Worm (Caenorhabditis elegans) whole organism, young adult: Measurements from ENCODE around the gene K01A12.4.
A peak's percentile ranks its signal among the peaks of the same experiment; 100 is the strongest.

Source experiments
- D2030.7 ChIP-seq: fragments of 200-800 bp; sonication (Bioruptor generic); IDR thresholded peaks from 2 replicates; pipeline ENCODE4 v1.3.6; 2022; ENCODE audit warnings: missing genetic modification reagents, missing genetic modification characterization, missing compliant biosample characterization
- F23B12.7 ChIP-seq: sonication (generic microtip); optimal IDR thresholded peaks from 2 replicates; lab custom pipeline; 2017; ENCODE audit warnings: missing genetic modification characterization, mild to moderate bottlenecking, missing compliant biosample characterization, antibody characterized with exemption, moderate library complexity; ENCODE audit not compliant: insufficient read depth
- F37B4.10 ChIP-seq: fragments of 200-800 bp; sonication (Bioruptor generic); IDR thresholded peaks from 2 replicates; pipeline ENCODE4 v1.3.6; 2022; ENCODE audit warnings: missing genetic modification characterization, missing compliant biosample characterization
- F49E8.2 ChIP-seq: sonication (generic microtip); optimal IDR thresholded peaks from 3 replicates; lab custom pipeline; 2017; ENCODE audit warnings: missing genetic modification characterization, mild to moderate bottlenecking, missing compliant biosample characterization, antibody characterized with exemption, moderate library complexity; ENCODE audit not compliant: insufficient read depth
- F52B5.7 ChIP-seq: sonication (generic microtip); optimal IDR thresholded peaks from 2 replicates; lab custom pipeline; 2016; ENCODE audit warnings: mild to moderate bottlenecking, missing genetic modification characterization, missing compliant biosample characterization
- F57A8.1 ChIP-seq: fragments of 200-800 bp; sonication (Bioruptor generic); optimal IDR thresholded peaks from 2 replicates; lab custom pipeline; 2018; ENCODE audit warnings: mild to moderate bottlenecking, missing genetic modification characterization, moderate library complexity, missing compliant biosample characterization
- K11D2.4 ChIP-seq: fragments of 200-800 bp; sonication (Bioruptor generic); IDR thresholded peaks from 2 replicates; pipeline ENCODE4 v1.3.6; 2022; ENCODE audit warnings: missing genetic modification reagents, missing genetic modification characterization, missing compliant biosample characterization
- T26A5.8 ChIP-seq: sonication (generic microtip); optimal IDR thresholded peaks from 2 replicates; lab custom pipeline; 2016; ENCODE audit warnings: missing genetic modification characterization, missing compliant biosample characterization
- Y53F4B.3 ChIP-seq: fragments of 200-800 bp; sonication (Bioruptor generic); IDR thresholded peaks from 2 replicates; pipeline ENCODE4 v1.3.6; 2022; ENCODE audit warnings: missing genetic modification reagents, missing genetic modification characterization, missing compliant biosample characterization
- Y53G8AR.9 ChIP-seq: fragments of 200-800 bp; sonication (Bioruptor generic); conservative IDR thresholded peaks from 2 replicates; pipeline ENCODE4 v1.3.6; 2022; ENCODE audit warnings: missing genetic modification reagents, missing genetic modification characterization, missing compliant biosample characterization
- Y56A3A.18 ChIP-seq: fragments of 200-800 bp; sonication (Bioruptor generic); IDR thresholded peaks from 2 replicates; pipeline ENCODE4 v1.3.6; 2022; ENCODE audit warnings: missing genetic modification reagents, missing genetic modification characterization, missing compliant biosample characterization
- Y67H2A.10 ChIP-seq: fragments of 200-800 bp; sonication (Bioruptor generic); conservative IDR thresholded peaks from 2 replicates; pipeline ENCODE4 v1.3.6; 2022; ENCODE audit warnings: missing genetic modification reagents, missing genetic modification characterization, missing compliant biosample characterization
- Y95B8A.8 ChIP-seq: fragments of 200-800 bp; sonication (Bioruptor generic); IDR thresholded peaks from 2 replicates; pipeline ENCODE4 v1.3.6; 2022; ENCODE audit warnings: missing genetic modification reagents, missing genetic modification characterization, missing compliant biosample characterization
- akir-1 ChIP-seq: fragments of 200-800 bp; sonication (Bioruptor generic); optimal IDR thresholded peaks from 2 replicates; lab custom pipeline; 2018; ENCODE audit warnings: mild to moderate bottlenecking, missing genetic modification characterization, moderate library complexity, missing compliant biosample characterization
- ama-1 ChIP-seq, 3 experiments: fragments of 150-350 bp in 1 of 3; sonication (generic microtip) in 2 of 3; optimal IDR thresholded peaks; 2 replicates each; lab custom pipeline; 2014 to 2018; ENCODE audit warnings: missing biosample characterization in 2 of 3, missing genetic modification characterization in 2 of 3, missing genetic modification reagents in 2 of 3
- aptf-3 ChIP-seq: fragments of 200-800 bp; sonication (Bioruptor generic); IDR thresholded peaks from 2 replicates; pipeline ENCODE4 v1.3.6; 2022; ENCODE audit warnings: missing genetic modification characterization, missing compliant biosample characterization
- athp-1 ChIP-seq: sonication (generic microtip); optimal IDR thresholded peaks from 2 replicates; lab custom pipeline; 2017; ENCODE audit warnings: mild to moderate bottlenecking, missing genetic modification characterization, missing compliant biosample characterization
- bed-1 ChIP-seq: fragments of 200-800 bp; sonication (Bioruptor generic); IDR thresholded peaks from 2 replicates; pipeline ENCODE4 v1.3.6; 2022; ENCODE audit warnings: missing genetic modification reagents, missing genetic modification characterization, missing compliant biosample characterization
- ccch-3 ChIP-seq: fragments of 200-800 bp; sonication (Bioruptor generic); optimal IDR thresholded peaks from 2 replicates; lab custom pipeline; 2018; ENCODE audit warnings: mild to moderate bottlenecking, missing genetic modification characterization, missing compliant biosample characterization
- cebp-1 ChIP-seq, 2 experiments: fragments of 200-800 bp in 1 of 2; sonication (Bioruptor generic) in 1 of 2; sonication (generic microtip) in 1 of 2; IDR thresholded peaks in 1 of 2; optimal IDR thresholded peaks in 1 of 2; 2 replicates each; pipeline versions ENCODE4 v1.3.6 to Lab custom; 2017 to 2022; ENCODE audit warnings: missing compliant biosample characterization in 2 of 2, missing genetic modification characterization in 2 of 2, mild to moderate bottlenecking in 1 of 2, missing genetic modification reagents in 1 of 2, moderate library complexity in 1 of 2
- ceh-79 ChIP-seq: sonication (generic microtip); optimal IDR thresholded peaks from 2 replicates; lab custom pipeline; 2017; ENCODE audit warnings: mild to moderate bottlenecking, missing genetic modification characterization, missing compliant biosample characterization
- ceh-91 ChIP-seq: fragments of 200-800 bp; sonication (Bioruptor generic); IDR thresholded peaks from 2 replicates; pipeline ENCODE4 v1.3.6; 2022; ENCODE audit warnings: missing genetic modification reagents, missing genetic modification characterization, missing compliant biosample characterization
- die-1 ChIP-seq: sonication (generic microtip); optimal IDR thresholded peaks from 2 replicates; lab custom pipeline; 2016; ENCODE audit warnings: missing genotype, mild to moderate bottlenecking, missing genetic modification characterization, missing compliant biosample characterization
- dpl-1 ChIP-seq: fragments of 150-350 bp; optimal IDR thresholded peaks from 2 replicates; lab custom pipeline; 2014; ENCODE audit warnings: missing biosample characterization, missing genetic modification reagents, missing genetic modification characterization
- egl-18 ChIP-seq: fragments of 200-800 bp; sonication (Bioruptor generic); IDR thresholded peaks from 2 replicates; pipeline ENCODE4 v1.3.6; 2022; ENCODE audit warnings: missing genetic modification reagents, missing genetic modification characterization, missing compliant biosample characterization
- egrh-3 ChIP-seq: fragments of 200-800 bp; sonication (Bioruptor generic); IDR thresholded peaks from 2 replicates; pipeline ENCODE4 v1.3.6; 2022; ENCODE audit warnings: missing genetic modification reagents, missing genetic modification characterization, missing compliant biosample characterization
- fkh-3 ChIP-seq: sonication (generic microtip); optimal IDR thresholded peaks from 2 replicates; lab custom pipeline; 2016; ENCODE audit warnings: mild to moderate bottlenecking, missing genetic modification characterization, missing compliant biosample characterization
- hmg-20 ChIP-seq: fragments of 200-800 bp; sonication (Bioruptor generic); IDR thresholded peaks from 2 replicates; pipeline ENCODE4 v1.3.6; 2022; ENCODE audit warnings: missing genetic modification reagents, missing genetic modification characterization, missing compliant biosample characterization
- hrde-1 ChIP-seq: sonication (generic microtip); optimal IDR thresholded peaks from 2 replicates; lab custom pipeline; 2016; ENCODE audit warnings: missing genetic modification characterization, mild to moderate bottlenecking, missing compliant biosample characterization, moderate library complexity, missing genotype, missing genetic modification reagents, borderline replicate concordance
- lin-26 ChIP-seq: fragments of 200-800 bp; sonication (Bioruptor generic); IDR thresholded peaks from 2 replicates; pipeline ENCODE4 v1.3.6; 2022; ENCODE audit warnings: missing genetic modification reagents, missing genetic modification characterization, missing compliant biosample characterization
- lin-35 ChIP-seq, 3 experiments: fragments of 150-350 bp in 2 of 3; sonication (generic microtip) in 1 of 3; optimal IDR thresholded peaks; 2 replicates each; lab custom pipeline; 2014 to 2018; ENCODE audit warnings: missing biosample characterization in 3 of 3, missing genetic modification characterization in 3 of 3, missing genetic modification reagents in 3 of 3
- lsy-27 ChIP-seq: sonication (generic microtip); optimal IDR thresholded peaks from 2 replicates; lab custom pipeline; 2017; ENCODE audit warnings: missing genetic modification characterization, mild to moderate bottlenecking, missing compliant biosample characterization, antibody characterized with exemption, missing genotype, borderline replicate concordance; ENCODE audit not compliant: insufficient read depth
- madf-10 ChIP-seq: sonication (generic microtip); optimal IDR thresholded peaks from 2 replicates; lab custom pipeline; 2016; ENCODE audit warnings: mild to moderate bottlenecking, missing genetic modification characterization, missing compliant biosample characterization
- mcd-1 ChIP-seq: fragments of 200-800 bp; sonication (Bioruptor generic); IDR thresholded peaks from 2 replicates; pipeline ENCODE4 v1.3.6; 2022; ENCODE audit warnings: missing genetic modification reagents, missing genetic modification characterization, missing compliant biosample characterization
- mes-4 ChIP-seq: sonication (generic microtip); optimal IDR thresholded peaks from 2 replicates; lab custom pipeline; 2016; ENCODE audit warnings: missing genotype, missing genetic modification characterization, missing compliant biosample characterization
- nfyb-1 ChIP-seq: fragments of 200-800 bp; sonication (Bioruptor generic); IDR thresholded peaks from 2 replicates; pipeline ENCODE4 v1.3.6; 2022; ENCODE audit warnings: missing genetic modification reagents, missing genetic modification characterization, missing compliant biosample characterization
- nhr-120 ChIP-seq: fragments of 200-800 bp; sonication (Bioruptor generic); IDR thresholded peaks from 2 replicates; pipeline ENCODE4 v1.3.6; 2022; ENCODE audit warnings: missing genetic modification characterization, missing compliant biosample characterization
- nhr-179 ChIP-seq: sonication (generic microtip); optimal IDR thresholded peaks from 2 replicates; lab custom pipeline; 2016; ENCODE audit warnings: mild to moderate bottlenecking, missing genetic modification characterization, missing compliant biosample characterization
- pbrm-1 ChIP-seq: fragments of 200-800 bp; sonication (Bioruptor generic); IDR thresholded peaks from 2 replicates; pipeline ENCODE4 v1.3.6; 2022; ENCODE audit warnings: missing genetic modification reagents, missing genetic modification characterization, missing compliant biosample characterization
- sea-2 ChIP-seq: fragments of 200-800 bp; sonication (Bioruptor generic); IDR thresholded peaks from 2 replicates; pipeline ENCODE4 v1.3.6; 2022; ENCODE audit warnings: missing genetic modification characterization, missing compliant biosample characterization
- sptf-2 ChIP-seq: fragments of 200-800 bp; sonication (Bioruptor generic); optimal IDR thresholded peaks from 2 replicates; lab custom pipeline; 2018; ENCODE audit warnings: mild to moderate bottlenecking, missing genetic modification characterization, missing compliant biosample characterization
- tbp1 ChIP-seq: fragments of 200-800 bp; sonication (Bioruptor generic); optimal IDR thresholded peaks from 2 replicates; lab custom pipeline; 2018; ENCODE audit warnings: mild to moderate bottlenecking, missing genetic modification characterization, missing compliant biosample characterization
- tlf-1 ChIP-seq: fragments of 200-800 bp; sonication (Bioruptor generic); optimal IDR thresholded peaks from 2 replicates; lab custom pipeline; 2018; ENCODE audit warnings: mild to moderate bottlenecking, missing genetic modification characterization, missing compliant biosample characterization
- unc-130 ChIP-seq: sonication (generic microtip); optimal IDR thresholded peaks from 2 replicates; lab custom pipeline; 2016; ENCODE audit warnings: missing genetic modification reagents, missing genetic modification characterization, missing compliant biosample characterization
- ztf-22 ChIP-seq: fragments of 200-800 bp; sonication (Bioruptor generic); optimal IDR thresholded peaks from 2 replicates; lab custom pipeline; 2018; ENCODE audit warnings: mild to moderate bottlenecking, missing genetic modification characterization, moderate library complexity, missing compliant biosample characterization

The K01A12.4 gene

ce11 chrX:8625090-8625489 is 14.4 kb downstream of the K01A12.4 start, which contains the start of gene K01A12.3:
Gene K01A12.3 (minus strand): TSS chrX:8625190.
- no peak for TF ChIP-seq Y95B8A.8 (GFP tag; lab: Robert Waterston, UW)
- TF ChIP-seq sea-2 = no peak
- no peak for TF ChIP-seq tbp1 (GFP tag; lab: Kevin White, UChicago)
- TF ChIP-seq unc-130 (GFP tag; lab: Kevin White, UChicago) = no peak
- TF ChIP-seq Y56A3A.18 (GFP tag; lab: Robert Waterston, UW) = no peak
- TF ChIP-seq Y67H2A.10 (GFP tag; lab: Robert Waterston, UW) = no peak
- TF ChIP-seq madf-10 = no peak
- TF ChIP-seq lsy-27 = no peak
- no peak for TF ChIP-seq lin-35 (GFP tag; optimal IDR thresholded peaks at IDR 0.05; lab: Kevin White, UChicago)
- TF ChIP-seq ccch-3 = no peak
- no peak for TF ChIP-seq ceh-91

ce11 chrX:8638679-8639184 is 28.0 kb downstream of the K01A12.4 start:
- TF ChIP-seq akir-1 (GFP tag; lab: Kevin White, UChicago) (peak; percentile 23), aptf-3 (0 out of 2 replicates have a peak, but pooled peaks have one; percentile 25), dpl-1 (GFP tag; lab: Kevin White, UChicago) (no peak), ztf-22 (GFP tag; lab: Kevin White, UChicago) (no peak), nfyb-1 (peak; percentile 70; the same call in 1 of the 2 replicates), Y53F4B.3 (no peak), egl-18 (GFP tag; lab: Robert Waterston, UW) (no peak), mes-4 (tag; lab: Kevin White, UChicago) (no peak), hmg-20 (GFP tag; lab: Robert Waterston, UW) (no peak), F52B5.7 (tag; lab: Kevin White, UChicago) (peak; percentile 48), Y53G8AR.9 (GFP tag; lab: Robert Waterston, UW) (0 out of 2 replicates have a peak, but pooled peaks have one; percentile 35), F49E8.2 (tag; lab: Kevin White, UChicago) (no peak), K11D2.4 (GFP tag; lab: Robert Waterston, UW) (no peak), mcd-1 (GFP tag; lab: Robert Waterston, UW) (0 out of 2 replicates have a peak, but pooled peaks have one; percentile 35), D2030.7 (GFP tag; lab: Robert Waterston, UW) (peak; percentile 68), F57A8.1 (GFP tag; lab: Kevin White, UChicago) (peak; percentile 61), cebp-1 (GFP tag; IDR thresholded peaks at IDR 0.05; lab: Robert Waterston, UW) (no peak; the same call in 1 of the 2 replicates), cebp-1 (tag; optimal IDR thresholded peaks at IDR 0.05; lab: Kevin White, UChicago) (no peak), nhr-120 (GFP tag; lab: Robert Waterston, UW) (0 out of 2 replicates have a peak, but pooled peaks have one; percentile 86), ama-1 (optimal IDR thresholded peaks at IDR 0.05; lab: Kevin White, UChicago) (no peak), ama-1 (GFP tag; optimal IDR thresholded peaks at IDR 0.05; lab: Kevin White, UChicago) (peak in 1 of 2 experiments; percentile 64), tlf-1 (GFP tag; lab: Kevin White, UChicago) (no peak), hrde-1 (tag; lab: Kevin White, UChicago) (peak; percentile 26), F23B12.7 (tag; lab: Kevin White, UChicago) (no peak), ceh-91 (0 out of 2 replicates have a peak, but pooled peaks have one; percentile 16), bed-1 (GFP tag; lab: Robert Waterston, UW) (no peak), athp-1 (tag; lab: Kevin White, UChicago) (no peak), egrh-3 (GFP tag; lab: Robert Waterston, UW) (0 out of 2 replicates have a peak, but pooled peaks have one; percentile 18), lin-26 (peak; percentile 88), pbrm-1 (GFP tag; lab: Robert Waterston, UW) (peak; percentile 76), fkh-3 (tag; lab: Kevin White, UChicago) (no peak), die-1 (peak; percentile 91), T26A5.8 (tag; lab: Kevin White, UChicago) (peak; percentile 47), nhr-179 (tag; lab: Kevin White, UChicago) (peak; percentile 52), F37B4.10 (GFP tag; lab: Robert Waterston, UW) (0 out of 2 replicates have a peak, but pooled peaks have one; percentile 6), tbp1 (GFP tag; lab: Kevin White, UChicago) (peak; percentile 85), sptf-2 (GFP tag; lab: Kevin White, UChicago) (peak; percentile 33), ceh-79 (peak; percentile 11)
